Worm (Caenorhabditis elegans) whole organism, late embryonic: ENCODE measurements around the gene ZC506.1.

ENCODE experiments used
- ama-1 ChIP-seq: fragments of 150-350 bp; optimal IDR thresholded peaks from 2 replicates; lab custom pipeline; 2014
- unc-3 ChIP-seq, 2 experiments: fragments of 200-800 bp in 1 of 2; sonication (Bioruptor generic) in 1 of 2; sonication (generic microtip) in 1 of 2; conservative IDR thresholded peaks in 1 of 2; optimal IDR thresholded peaks in 1 of 2; 2 replicates each; pipeline versions ENCODE4 v1.3.6 to Lab custom; 2016 to 2022; ENCODE audit warnings: missing compliant biosample characterization in 2 of 2, missing genetic modification characterization in 2 of 2, missing genetic modification reagents in 1 of 2

DNA sequence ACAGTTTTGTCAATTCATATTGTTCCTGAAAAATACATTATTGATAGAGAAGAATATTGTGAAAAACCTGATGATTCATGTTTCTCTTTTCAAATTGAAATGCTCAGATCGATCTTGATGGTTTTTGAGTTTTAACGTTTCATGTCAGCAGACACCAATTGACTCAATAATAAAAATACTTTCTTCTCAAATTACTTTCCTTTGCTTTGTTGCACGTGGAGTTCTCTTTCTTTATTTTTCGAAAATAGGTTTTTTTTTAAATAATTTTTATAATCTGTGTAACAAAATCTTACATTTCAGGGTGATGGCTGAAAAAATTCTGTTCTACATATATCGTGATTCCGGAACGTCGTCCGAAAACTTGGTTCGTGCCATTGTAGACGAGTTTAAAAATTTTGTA lies 41.9 kb downstream of the ZC506.1 start, which contains the start of gene F19C6.2:
- TF ChIP-seq ama-1 (lab: Kevin White, UChicago): no peak
- no peak for TF ChIP-seq unc-3 (GFP tag; conservative IDR thresholded peaks at IDR 0.05; lab: Robert Waterston, UW)
- no peak for TF ChIP-seq unc-3 (tag; optimal IDR thresholded peaks at IDR 0.05; lab: Kevin White, UChicago)
